Worm (Caenorhabditis elegans): ENCODE data around the gene C02B10.6.

ce11 chrIV:5093462-5093861, 22.8 kb downstream of the C02B10.6 start:
- TF ChIP-seq snpc-4 (tag; optimal IDR thresholded peaks at IDR 0.05) (no peak), nhr-76 (tag; optimal IDR thresholded peaks at IDR 0.05) (no peak), ama-1 (optimal IDR thresholded peaks at IDR 0.05) (no peak), ztf-4 (tag; optimal IDR thresholded peaks at IDR 0.05) (no peak), egl-5 (tag; optimal IDR thresholded peaks at IDR 0.05) (no peak), nhr-12 (tag; optimal IDR thresholded peaks at IDR 0.05) (no peak), unc-39 (tag; optimal IDR thresholded peaks at IDR 0.05) (no peak), lsy-12 (tag; optimal IDR thresholded peaks at IDR 0.05) (no peak), ztf-11 (tag; optimal IDR thresholded peaks at IDR 0.05) (no peak), pqm-1 (tag; optimal IDR thresholded peaks at IDR 0.05) (no peak), zag-1 (tag; optimal IDR thresholded peaks at IDR 0.05) (no peak), unc-62 (GFP tag; optimal IDR thresholded peaks at IDR 0.05) (no peak), nhr-77 (tag; optimal IDR thresholded peaks at IDR 0.05) (no peak)
